Fruit fly (Drosophila melanogaster): ENCODE measurements around the gene CG3277.

CG3277 gene

DNA sequence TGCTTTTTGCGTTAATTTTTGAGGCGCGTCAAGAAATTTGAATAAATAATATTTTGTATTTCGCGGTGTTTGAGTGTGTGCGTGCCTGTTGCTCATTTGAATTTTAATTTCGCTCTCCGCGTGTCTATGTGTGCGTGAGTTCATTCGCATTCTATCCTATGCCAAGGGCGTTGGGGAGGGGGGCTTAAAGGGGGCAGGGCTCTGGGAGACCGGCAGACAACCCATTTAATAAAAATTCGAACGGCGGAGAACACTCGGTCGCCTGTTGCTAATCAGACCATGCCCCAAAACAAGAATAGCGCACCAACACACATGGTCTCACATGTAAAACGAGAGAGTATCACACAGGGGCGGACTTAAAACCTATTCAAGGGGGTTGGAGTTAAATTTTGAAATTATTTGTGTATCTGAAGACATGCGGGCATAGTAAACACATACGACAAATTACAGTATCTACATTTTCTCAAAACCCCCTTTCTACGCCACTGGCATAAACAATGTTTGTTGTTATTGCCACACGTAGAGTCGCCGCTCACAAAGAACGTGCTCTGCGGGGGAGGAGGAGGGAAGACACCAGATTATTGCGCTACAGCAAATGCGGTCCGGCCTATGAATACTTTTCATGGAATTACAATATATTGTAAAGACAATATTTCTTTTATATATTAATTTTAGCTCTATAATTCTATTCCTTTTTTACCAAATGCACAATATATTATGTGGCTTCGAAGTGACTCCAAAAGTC is 2.0 kb upstream of the CG3277 start:
- TF ChIP-seq net (GFP tag; optimal IDR thresholded peaks at IDR 0.05): peak; percentile 100
- TF ChIP-seq Eip78C (GFP tag): peak; percentile 100
- peak; percentile 99 for TF ChIP-seq CG8119 (GFP tag; IDR thresholded peaks at IDR 0.05)
- TF ChIP-seq Ets21C (GFP tag; optimal IDR thresholded peaks at IDR 0.05): peak; percentile 99
- TF ChIP-seq fkh (GFP tag; optimal IDR thresholded peaks at IDR 0.05): peak; percentile 99
- TF ChIP-seq CG6163 (GFP tag; IDR thresholded peaks at IDR 0.05): peak; percentile 100
- TF ChIP-seq OdsH (GFP tag; optimal IDR thresholded peaks at IDR 0.05): peak; percentile 100
- peak; percentile 100 for TF ChIP-seq esn (GFP tag; optimal IDR thresholded peaks at IDR 0.05)
- peak; percentile 98 for TF ChIP-seq Blimp-1 (GFP tag; optimal IDR thresholded peaks at IDR 0.05)
- peak; percentile 100 for TF ChIP-seq CG3032 (tag; optimal IDR thresholded peaks at IDR 0.05)
- TF ChIP-seq CG34406 (GFP tag; optimal IDR thresholded peaks at IDR 0.05): peak; percentile 99
- TF ChIP-seq CG6808 (GFP tag; optimal IDR thresholded peaks at IDR 0.05): peak; percentile 99
- peak; percentile 87 for TF ChIP-seq Hr38 (GFP tag; optimal IDR thresholded peaks at IDR 0.05)
- peak; percentile 98 for TF ChIP-seq fd85E (GFP tag; optimal IDR thresholded peaks at IDR 0.05)
- peak; percentile 100 for TF ChIP-seq CG32006 (GFP tag; optimal IDR thresholded peaks at IDR 0.05)
- TF ChIP-seq topi (GFP tag; optimal IDR thresholded peaks at IDR 0.05): peak; percentile 100
- peak; percentile 99 for TF ChIP-seq CG4318 (GFP tag; optimal IDR thresholded peaks at IDR 0.05)
- peak; percentile 99 for TF ChIP-seq Smox (GFP tag; optimal IDR thresholded peaks at IDR 0.05)
- peak; percentile 100 for TF ChIP-seq Hr4 (GFP tag; optimal IDR thresholded peaks at IDR 0.05)
- TF ChIP-seq svp (GFP tag): peak; percentile 100
- TF ChIP-seq cyc (GFP tag; optimal IDR thresholded peaks at IDR 0.05): peak; percentile 100
- peak; percentile 99 for TF ChIP-seq CG11294 (GFP tag; IDR thresholded peaks at IDR 0.05)
- peak; percentile 100 for TF ChIP-seq CG31627 (GFP tag; optimal IDR thresholded peaks at IDR 0.05)
- TF ChIP-seq Eip93F (GFP tag; optimal IDR thresholded peaks at IDR 0.05): peak; percentile 98
- TF ChIP-seq salr (GFP tag; optimal IDR thresholded peaks at IDR 0.05): peak; percentile 99 to 100
- TF ChIP-seq fd59A (GFP tag; optimal IDR thresholded peaks at IDR 0.05): peak; percentile 100
- TF ChIP-seq Hr39 (GFP tag; optimal IDR thresholded peaks at IDR 0.05): peak; percentile 100
- TF ChIP-seq Ets96B (tag; optimal IDR thresholded peaks at IDR 0.05): peak; percentile 100
- peak; percentile 100 for TF ChIP-seq CG6792 (GFP tag; optimal IDR thresholded peaks at IDR 0.05)
- peak; percentile 99 for TF ChIP-seq CG9139 (GFP tag; optimal IDR thresholded peaks at IDR 0.05)
- peak; percentile 100 for TF ChIP-seq CG10631 (GFP tag; optimal IDR thresholded peaks at IDR 0.05)
- TF ChIP-seq eg (GFP tag; IDR thresholded peaks at IDR 0.05): peak; percentile 100
- TF ChIP-seq ss (GFP tag; optimal IDR thresholded peaks at IDR 0.05): peak; percentile 100
- TF ChIP-seq CG3919 (GFP tag; optimal IDR thresholded peaks at IDR 0.05): peak; percentile 100
- peak; percentile 100 for TF ChIP-seq Sox14 (GFP tag; optimal IDR thresholded peaks at IDR 0.05)
- TF ChIP-seq achi (GFP tag; optimal IDR thresholded peaks at IDR 0.05): peak; percentile 99
- peak; percentile 99 for TF ChIP-seq Lpt (GFP tag; optimal IDR thresholded peaks at IDR 0.05)
- TF ChIP-seq vri (GFP tag; optimal IDR thresholded peaks at IDR 0.05): peak; percentile 99
- peak; percentile 99 for TF ChIP-seq dac (GFP tag; optimal IDR thresholded peaks at IDR 0.05)
- TF ChIP-seq CG15336 (GFP tag; IDR thresholded peaks at IDR 0.05): peak; percentile 99
- TF ChIP-seq CG6276 (GFP tag; optimal IDR thresholded peaks at IDR 0.05): peak; percentile 99
- peak; percentile 100 for TF ChIP-seq pdm3 (GFP tag; optimal IDR thresholded peaks at IDR 0.05)
- peak; percentile 100 for TF ChIP-seq Eip75B (GFP tag; optimal IDR thresholded peaks at IDR 0.05)
- peak; percentile 100 for TF ChIP-seq CG11762 (GFP tag; optimal IDR thresholded peaks at IDR 0.05; ENCODE audit: insufficient read depth)
- peak; percentile 99 for TF ChIP-seq Sox102F (GFP tag; optimal IDR thresholded peaks at IDR 0.05)
- peak; percentile 99 for TF ChIP-seq CG11902 (GFP tag; optimal IDR thresholded peaks at IDR 0.05)
- TF ChIP-seq spab (GFP tag; optimal IDR thresholded peaks at IDR 0.05): peak; percentile 100
- peak; percentile 99 for TF ChIP-seq CG8319 (GFP tag; optimal IDR thresholded peaks at IDR 0.05)
- TF ChIP-seq CG16779 (tag; optimal IDR thresholded peaks at IDR 0.05): peak; percentile 99
- peak; percentile 99 for TF ChIP-seq dsx (GFP tag; optimal IDR thresholded peaks at IDR 0.05; ENCODE audit: poor library complexity, severe bottlenecking)
